Fruit fly (Drosophila melanogaster) whole organism, wandering third instar larva: Measurements from ENCODE around the gene cni.
A peak's percentile ranks its signal among the peaks of the same experiment; 100 is the strongest.

Experiments
- Dfd ChIP-seq: fragments of >200 bp; optimal IDR thresholded peaks from 2 replicates; lab custom pipeline; 2017; ENCODE audit warnings: missing biosample characterization, missing genetic modification characterization
- HLH106 ChIP-seq: fragments of 200-800 bp; optimal IDR thresholded peaks from 3 replicates; lab custom pipeline; 2019; ENCODE audit warnings: missing biosample characterization, mild to moderate bottlenecking, missing genetic modification characterization, moderate library complexity
- Mio ChIP-seq: sonication (Bioruptor generic); optimal IDR thresholded peaks from 2 replicates; lab custom pipeline; 2016; ENCODE audit warnings: missing biosample characterization, missing genetic modification characterization
- Myc ChIP-seq: fragments of >200 bp; optimal IDR thresholded peaks from 2 replicates; lab custom pipeline; 2017
- Rel ChIP-seq, 2 experiments: fragments of 200-800 bp; sonication (Bioruptor generic) in 1 of 2; optimal IDR thresholded peaks; 2 replicates in 1 of 2; 3 replicates in 1 of 2; lab custom pipeline; 2016 to 2019; ENCODE audit warnings: mild to moderate bottlenecking in 2 of 2, missing biosample characterization in 2 of 2, missing genetic modification characterization in 2 of 2, moderate library complexity in 1 of 2
- br ChIP-seq: fragments of 200-800 bp; sonication (Bioruptor generic); optimal IDR thresholded peaks from 2 replicates; lab custom pipeline; 2016; ENCODE audit warnings: missing biosample characterization, missing genetic modification characterization
- foxo ChIP-seq, 2 experiments: fragments of 200-800 bp; sonication (Bioruptor generic); optimal IDR thresholded peaks; 2 replicates in 1 of 2; 3 replicates in 1 of 2; lab custom pipeline; 2016 to 2017; ENCODE audit warnings: missing biosample characterization in 2 of 2, missing genetic modification characterization in 2 of 2
- lola ChIP-seq: fragments of >200 bp; optimal IDR thresholded peaks from 2 replicates; lab custom pipeline; 2017; ENCODE audit warnings: missing biosample characterization, missing genetic modification characterization
- rgr ChIP-seq: fragments of 200-800 bp; sonication (Bioruptor generic); optimal IDR thresholded peaks from 3 replicates; lab custom pipeline; 2016; ENCODE audit warnings: missing biosample characterization, mild to moderate bottlenecking, missing genetic modification characterization
- sv ChIP-seq: fragments of 200-800 bp; sonication (Bioruptor generic); optimal IDR thresholded peaks from 3 replicates; lab custom pipeline; 2016; ENCODE audit warnings: missing biosample characterization, missing genetic modification characterization
- usp ChIP-seq: fragments of >200 bp; optimal IDR thresholded peaks from 2 replicates; lab custom pipeline; 2017; ENCODE audit warnings: missing biosample characterization, missing genetic modification characterization

- TF ChIP-seq HLH106 (tag; lab: Kevin White, UChicago) (peak; percentile 91), br (GFP tag; lab: Kevin White, UChicago) (peak; percentile 91), Dfd (GFP tag; lab: Kevin White, UChicago) (no peak), foxo (GFP tag; optimal IDR thresholded peaks at IDR 0.05; lab: Kevin White, UChicago) (peak; percentile 79 to 96), usp (no peak), lola (GFP tag; lab: Kevin White, UChicago) (no peak), sv (GFP tag; lab: Kevin White, UChicago) (peak; percentile 90), Rel (GFP tag; optimal IDR thresholded peaks at IDR 0.05; lab: Kevin White, UChicago) (peak; percentile 63), Rel (tag; optimal IDR thresholded peaks at IDR 0.05; lab: Kevin White, UChicago) (peak; percentile 97), rgr (GFP tag; lab: Kevin White, UChicago) (peak; percentile 96), Mio (peak; percentile 74), Myc (no peak)
These were observed 15.2 kb upstream of the cni start, which contains the start of gene cact for dm6 chr2L:16325515-16326257.
